Fruit fly (Drosophila melanogaster): ENCODE data around the gene CG14204.
A peak's percentile ranks its signal among the peaks of the same experiment; 100 is the strongest.

CG14204 gene

dm6 chrX:19621145-19621544 lies 37.7 kb downstream of the CG14204 start, which contains the start of gene CG14221:
Gene CG14221 (minus strand): TSS chrX:19621245.
- TF ChIP-seq nerfin-1 (tag; optimal IDR thresholded peaks at IDR 0.05) (no peak), CG32532 (GFP tag; IDR thresholded peaks at IDR 0.05) (no peak), sc (optimal IDR thresholded peaks at IDR 0.05) (no peak), sc (GFP tag; optimal IDR thresholded peaks at IDR 0.05) (no peak), ind (GFP tag; optimal IDR thresholded peaks at IDR 0.05) (no peak), Oaz (GFP tag; IDR thresholded peaks at IDR 0.05) (no peak), psq (GFP tag; optimal IDR thresholded peaks at IDR 0.05) (no peak), CG4360 (GFP tag; IDR thresholded peaks at IDR 0.05) (no peak), CG10431 (GFP tag; optimal IDR thresholded peaks at IDR 0.05) (no peak), Hand (GFP tag; optimal IDR thresholded peaks at IDR 0.05) (no peak), maf-S (GFP tag; optimal IDR thresholded peaks at IDR 0.05) (no peak)

dm6 chrX:19622924-19623323 lies 39.5 kb downstream of the CG14204 start, which contains the start of the genes Naa20A and MKP-4:
Gene Naa20A (minus strand): TSS chrX:19623074.
Gene MKP-4 (plus strand): TSS chrX:19623114.
- TF ChIP-seq CG4282 (GFP tag; optimal IDR thresholded peaks at IDR 0.05) = no peak
- TF ChIP-seq dan (GFP tag; IDR thresholded peaks at IDR 0.05) = no peak
- TF ChIP-seq Gsc (GFP tag; IDR thresholded peaks at IDR 0.05) = no peak
- TF ChIP-seq CG4854 (GFP tag; optimal IDR thresholded peaks at IDR 0.05) = no peak
- TF ChIP-seq CG11696 (GFP tag; IDR thresholded peaks at IDR 0.05) = peak; percentile 52; the same call in 1 of the 2 replicates
- peak; percentile 95 for TF ChIP-seq MBD-R2 (GFP tag; IDR thresholded peaks at IDR 0.05)
- no peak for TF ChIP-seq CG13424 (tag; optimal IDR thresholded peaks at IDR 0.05)
- TF ChIP-seq CG33557 (GFP tag; optimal IDR thresholded peaks at IDR 0.05) = no peak
- TF ChIP-seq CG3726 (GFP tag; IDR thresholded peaks at IDR 0.05) = no peak
- TF ChIP-seq cad (GFP tag; optimal IDR thresholded peaks at IDR 0.05) = no peak
- TF ChIP-seq Adf1 (GFP tag; IDR thresholded peaks at IDR 0.05) = no peak
- no peak for TF ChIP-seq CG7928 (GFP tag; optimal IDR thresholded peaks at IDR 0.05)
- TF ChIP-seq HmgD (GFP tag; optimal IDR thresholded peaks at IDR 0.05) = no peak
- no peak for TF ChIP-seq Ada2b (GFP tag; IDR thresholded peaks at IDR 0.05)
- TF ChIP-seq Opbp (GFP tag; IDR thresholded peaks at IDR 0.05; ENCODE audit: partially characterized antibody) = peak; percentile 76
- TF ChIP-seq CG31441 (GFP tag; IDR thresholded peaks at IDR 0.05) = no peak
- no peak for TF ChIP-seq CG7556 (GFP tag; optimal IDR thresholded peaks at IDR 0.05)
- no peak for TF ChIP-seq lmd (GFP tag; IDR thresholded peaks at IDR 0.05)
- no peak for TF ChIP-seq scrt (GFP tag; optimal IDR thresholded peaks at IDR 0.05)
- no peak for TF ChIP-seq gro (GFP tag; optimal IDR thresholded peaks at IDR 0.05)
- TF ChIP-seq unc-4 (GFP tag; IDR thresholded peaks at IDR 0.05; ENCODE audit: partially characterized antibody) = peak; percentile 76
- peak; percentile 69; the same call in 1 of the 4 replicates for TF ChIP-seq chinmo (GFP tag; IDR thresholded peaks at IDR 0.05; ENCODE audit: partially characterized antibody)
- no peak for TF ChIP-seq Mes4 (GFP tag; optimal IDR thresholded peaks at IDR 0.05)
- TF ChIP-seq eyg (GFP tag; optimal IDR thresholded peaks at IDR 0.05) = no peak
- no peak for TF ChIP-seq CG3838 (GFP tag; optimal IDR thresholded peaks at IDR 0.05)
- peak; percentile 61; the same call in 1 of the 2 replicates for TF ChIP-seq E2f2 (GFP tag; IDR thresholded peaks at IDR 0.05)
- TF ChIP-seq ap (GFP tag; IDR thresholded peaks at IDR 0.05) = no peak
- no peak for TF ChIP-seq Hr51 (GFP tag; optimal IDR thresholded peaks at IDR 0.05)
- no peak for TF ChIP-seq lov (optimal IDR thresholded peaks at IDR 0.05)
- no peak for TF ChIP-seq lov (GFP tag; IDR thresholded peaks at IDR 0.05)
- TF ChIP-seq CG16813 (GFP tag; IDR thresholded peaks at IDR 0.05; ENCODE audit: partially characterized antibody) = peak; percentile 68
- no peak for TF ChIP-seq shn (GFP tag; optimal IDR thresholded peaks at IDR 0.05)
- no peak for TF ChIP-seq CG6765 (GFP tag; optimal IDR thresholded peaks at IDR 0.05)
- TF ChIP-seq vvl (GFP tag; IDR thresholded peaks at IDR 0.05) = no peak
- TF ChIP-seq Xbp1 (GFP tag; optimal IDR thresholded peaks at IDR 0.05) = no peak
- no peak for TF ChIP-seq CrebB (tag; optimal IDR thresholded peaks at IDR 0.05)
- TF ChIP-seq Dll (GFP tag; IDR thresholded peaks at IDR 0.05; ENCODE audit: partially characterized antibody) = peak; percentile 73
- TF ChIP-seq CG6689 (GFP tag; IDR thresholded peaks at IDR 0.05) = no peak
- TF ChIP-seq Myb (GFP tag; optimal IDR thresholded peaks at IDR 0.05) = peak; percentile 16
- TF ChIP-seq CG18011 (GFP tag; optimal IDR thresholded peaks at IDR 0.05) = no peak
- TF ChIP-seq CG9932 (GFP tag; IDR thresholded peaks at IDR 0.05) = peak; percentile 35; the same call in 1 of the 2 replicates
